Fruit fly (Drosophila melanogaster): Measurements from ENCODE around the gene CG15210.

Gene CG15210

DNA sequence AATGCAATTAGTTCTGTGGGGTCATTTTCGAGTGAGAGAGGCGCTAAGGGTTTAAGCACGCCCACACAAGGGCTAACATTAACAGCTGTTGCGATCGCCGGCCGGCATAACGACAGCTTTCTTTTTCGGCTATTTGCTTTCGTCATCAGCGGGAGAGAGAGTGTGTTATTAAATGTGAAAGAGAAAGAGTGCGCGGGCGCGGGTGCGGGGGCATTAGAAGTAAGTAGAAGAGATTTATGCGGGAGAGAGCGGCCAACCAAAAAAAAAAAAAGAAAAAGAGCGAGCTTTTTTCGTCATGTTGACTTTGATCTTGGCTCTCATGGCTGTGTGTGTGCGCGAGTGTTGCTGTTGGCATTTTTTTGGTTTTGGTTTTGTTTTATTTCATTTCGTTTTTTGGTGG, 24.9 kb upstream of the CG15210 start (continued):
- TF ChIP-seq chn (GFP tag; optimal IDR thresholded peaks at IDR 0.05) (no peak), dimm (GFP tag; IDR thresholded peaks at IDR 0.05) (no peak), ssp (GFP tag; IDR thresholded peaks at IDR 0.05) (no peak), CG12299 (tag; optimal IDR thresholded peaks at IDR 0.05) (no peak), ato (GFP tag; IDR thresholded peaks at IDR 0.05; ENCODE audit: partially characterized antibody) (0 out of 2 replicates have a peak, but pooled peaks have one; percentile 37), rib (GFP tag; IDR thresholded peaks at IDR 0.05) (peak; percentile 65), CG5245 (GFP tag; optimal IDR thresholded peaks at IDR 0.05) (no peak), crol (GFP tag; IDR thresholded peaks at IDR 0.05) (peak; percentile 96), Hand (GFP tag; optimal IDR thresholded peaks at IDR 0.05) (no peak), CG10321 (GFP tag; IDR thresholded peaks at IDR 0.05) (no peak), Med (GFP tag) (peak; percentile 73), ind (GFP tag; optimal IDR thresholded peaks at IDR 0.05) (no peak), CG34224 (GFP tag; IDR thresholded peaks at IDR 0.05; ENCODE audit: partially characterized antibody) (peak; percentile 14; the same call in 1 of the 3 replicates), ash1 (GFP tag; optimal IDR thresholded peaks at IDR 0.05) (peak; percentile 7), yki (optimal IDR thresholded peaks at IDR 0.05) (peak; percentile 3), CG4328 (GFP tag; optimal IDR thresholded peaks at IDR 0.05) (no peak), ci (GFP tag; IDR thresholded peaks at IDR 0.05) (peak; percentile 50; the same call in 1 of the 3 replicates), BtbVII (GFP tag; optimal IDR thresholded peaks at IDR 0.05) (peak; percentile 11), CG18599 (GFP tag; optimal IDR thresholded peaks at IDR 0.05) (no peak), CG15696 (tag; optimal IDR thresholded peaks at IDR 0.05) (no peak), CG5953 (GFP tag; IDR thresholded peaks at IDR 0.05) (0 out of 2 replicates have a peak, but pooled peaks have one; percentile 27), CG32767 (GFP tag; IDR thresholded peaks at IDR 0.05) (no peak), Fer3 (tag; optimal IDR thresholded peaks at IDR 0.05) (no peak), CG11723 (GFP tag; optimal IDR thresholded peaks at IDR 0.05) (no peak), CG12769 (tag; optimal IDR thresholded peaks at IDR 0.05) (peak; percentile 47), CG9876 (GFP tag; optimal IDR thresholded peaks at IDR 0.05) (no peak), dmrt99B (tag; optimal IDR thresholded peaks at IDR 0.05) (no peak), ara (GFP tag; IDR thresholded peaks at IDR 0.05) (0 out of 2 replicates have a peak, but pooled peaks have one; percentile 30), CG17385 (GFP tag; optimal IDR thresholded peaks at IDR 0.05) (no peak), sug (tag; optimal IDR thresholded peaks at IDR 0.05) (peak; percentile 26), CG32532 (GFP tag; IDR thresholded peaks at IDR 0.05) (0 out of 2 replicates have a peak, but pooled peaks have one; percentile 17), fu2 (GFP tag; optimal IDR thresholded peaks at IDR 0.05) (no peak), Atf3 (GFP tag; optimal IDR thresholded peaks at IDR 0.05) (no peak), phol (tag; optimal IDR thresholded peaks at IDR 0.05) (no peak), sqz (GFP tag; optimal IDR thresholded peaks at IDR 0.05) (peak; percentile 91), Hmx (GFP tag; optimal IDR thresholded peaks at IDR 0.05) (no peak), D19A (tag; optimal IDR thresholded peaks at IDR 0.05) (no peak), CG11695 (GFP tag; IDR thresholded peaks at IDR 0.05) (0 out of 3 replicates have a peak, but pooled peaks have one; percentile 7), CG7786 (GFP tag; optimal IDR thresholded peaks at IDR 0.05) (no peak), Nf-YB (GFP tag; optimal IDR thresholded peaks at IDR 0.05) (no peak), CG2875 (GFP tag; optimal IDR thresholded peaks at IDR 0.05) (no peak), sr (GFP tag; IDR thresholded peaks at IDR 0.05) (peak; percentile 63; the same call in 2 of the 3 replicates), lmd (GFP tag; IDR thresholded peaks at IDR 0.05) (no peak), Ravus (GFP tag; IDR thresholded peaks at IDR 0.05) (no peak), CG17829 (tag; optimal IDR thresholded peaks at IDR 0.05) (no peak), CG10654 (GFP tag; optimal IDR thresholded peaks at IDR 0.05) (no peak), CoRest (tag; optimal IDR thresholded peaks at IDR 0.05) (no peak), CG13894 (tag; optimal IDR thresholded peaks at IDR 0.05) (no peak), CG14710 (tag; optimal IDR thresholded peaks at IDR 0.05) (no peak), CG16863 (GFP tag; optimal IDR thresholded peaks at IDR 0.05) (no peak), Hr3 (GFP tag; optimal IDR thresholded peaks at IDR 0.05) (no peak)

All from whole organism, embryonic.